Worm (Caenorhabditis elegans): ENCODE results near the gene decr-1.1.

The decr-1.1 gene

ce11 chrV:13807232-13807631, 25.0 kb downstream of the decr-1.1 start, which contains the start of gene swan-1:
swan-1 (minus strand) TSS chrV:13807237.
- TF ChIP-seq nhr-232 (tag; optimal IDR thresholded peaks at IDR 0.05) (no peak), pha-4 (tag; optimal IDR thresholded peaks at IDR 0.05) (no peak), pax-1 (tag; optimal IDR thresholded peaks at IDR 0.05) (no peak), pha-2 (tag; optimal IDR thresholded peaks at IDR 0.05) (no peak), ets-4 (tag; optimal IDR thresholded peaks at IDR 0.05) (no peak), K02D7.2 (tag; optimal IDR thresholded peaks at IDR 0.05) (no peak), gmeb-2 (tag; optimal IDR thresholded peaks at IDR 0.05) (no peak), ceh-48 (tag; optimal IDR thresholded peaks at IDR 0.05) (no peak), tbx-2 (tag; optimal IDR thresholded peaks at IDR 0.05) (no peak), pqm-1 (tag; optimal IDR thresholded peaks at IDR 0.05) (no peak), hlh-30 (tag; optimal IDR thresholded peaks at IDR 0.05; ENCODE audit: insufficient read depth) (no peak), ref-2 (tag; optimal IDR thresholded peaks at IDR 0.05) (no peak), ceh-2 (tag; optimal IDR thresholded peaks at IDR 0.05) (no peak), hlh-8 (tag; optimal IDR thresholded peaks at IDR 0.05) (no peak), dmd-4 (tag; optimal IDR thresholded peaks at IDR 0.05; ENCODE audit: borderline replicate concordance) (no peak), nfya-1 (tag; optimal IDR thresholded peaks at IDR 0.05) (no peak), unc-42 (tag; optimal IDR thresholded peaks at IDR 0.05) (no peak), odd-2 (tag; optimal IDR thresholded peaks at IDR 0.05) (no peak), elt-2 (tag; optimal IDR thresholded peaks at IDR 0.05) (no peak)

ce11 chrV:13808462-13808867, 26.3 kb downstream of the decr-1.1 start:
- TF ChIP-seq fkh-10 (GFP tag; optimal IDR thresholded peaks at IDR 0.05) (no peak), tbx-7 (tag; optimal IDR thresholded peaks at IDR 0.05) (no peak), hlh-13 (GFP tag; optimal IDR thresholded peaks at IDR 0.05) (no peak), fax-1 (tag; optimal IDR thresholded peaks at IDR 0.05) (no peak), pqm-1 (tag; optimal IDR thresholded peaks at IDR 0.05) (no peak), ttx-3 (tag; optimal IDR thresholded peaks at IDR 0.05) (no peak), elt-4 (tag; optimal IDR thresholded peaks at IDR 0.05) (no peak), K02D7.2 (tag; optimal IDR thresholded peaks at IDR 0.05) (no peak), ztf-16 (tag; optimal IDR thresholded peaks at IDR 0.05) (no peak), F13H6.1 (tag; optimal IDR thresholded peaks at IDR 0.05) (peak; percentile 33), sox-2 (GFP tag; IDR thresholded peaks at IDR 0.05) (peak; percentile 13; the same call in 1 of the 2 replicates), unc-3 (GFP tag; conservative IDR thresholded peaks at IDR 0.05) (no peak), unc-3 (tag; optimal IDR thresholded peaks at IDR 0.05) (no peak), dmd-4 (tag; optimal IDR thresholded peaks at IDR 0.05; ENCODE audit: borderline replicate concordance) (no peak), fkh-6 (tag; optimal IDR thresholded peaks at IDR 0.05) (no peak), pax-1 (tag; optimal IDR thresholded peaks at IDR 0.05) (peak; percentile 12), dve-1 (tag; optimal IDR thresholded peaks at IDR 0.05) (no peak), unc-42 (tag; optimal IDR thresholded peaks at IDR 0.05) (peak; percentile 53), nhr-232 (tag; optimal IDR thresholded peaks at IDR 0.05) (no peak), ama-1 (optimal IDR thresholded peaks at IDR 0.05) (no peak), gmeb-2 (tag; optimal IDR thresholded peaks at IDR 0.05) (no peak), hlh-15 (tag; optimal IDR thresholded peaks at IDR 0.05) (no peak), elt-2 (tag; optimal IDR thresholded peaks at IDR 0.05) (peak; percentile 18), ceh-24 (tag; optimal IDR thresholded peaks at IDR 0.05) (no peak), ceh-14 (tag; optimal IDR thresholded peaks at IDR 0.05) (peak; percentile 6), mec-3 (tag; optimal IDR thresholded peaks at IDR 0.05; ENCODE audit: borderline replicate concordance) (no peak), ceh-2 (tag; optimal IDR thresholded peaks at IDR 0.05) (peak; percentile 42), ceh-22 (tag; optimal IDR thresholded peaks at IDR 0.05) (no peak), pha-4 (tag; optimal IDR thresholded peaks at IDR 0.05) (no peak), ceh-6 (GFP tag; optimal IDR thresholded peaks at IDR 0.05) (no peak), ceh-34 (tag; optimal IDR thresholded peaks at IDR 0.05) (peak; percentile 81), ref-2 (tag; optimal IDR thresholded peaks at IDR 0.05) (peak; percentile 75), T23F11.4 (GFP tag; optimal IDR thresholded peaks at IDR 0.05) (no peak), pha-2 (tag; optimal IDR thresholded peaks at IDR 0.05) (no peak), sox-4 (tag; optimal IDR thresholded peaks at IDR 0.05) (no peak), lin-11 (tag; optimal IDR thresholded peaks at IDR 0.05) (no peak), hlh-8 (tag; optimal IDR thresholded peaks at IDR 0.05) (peak; percentile 44), ceh-48 (tag; optimal IDR thresholded peaks at IDR 0.05) (no peak), ceh-9 (tag; optimal IDR thresholded peaks at IDR 0.05) (no peak), odd-2 (tag; optimal IDR thresholded peaks at IDR 0.05) (no peak), hlh-6 (tag; optimal IDR thresholded peaks at IDR 0.05) (no peak), sdc-2 (tag; optimal IDR thresholded peaks at IDR 0.05) (peak; percentile 17), Y22D7AL.16 (tag; optimal IDR thresholded peaks at IDR 0.05) (no peak), ceh-19 (GFP tag; optimal IDR thresholded peaks at IDR 0.05) (no peak), unc-86 (tag; optimal IDR thresholded peaks at IDR 0.05) (no peak), npax-4 (tag; optimal IDR thresholded peaks at IDR 0.05) (no peak)
